Worm (Caenorhabditis elegans) whole organism, L1 larva: ENCODE measurements around the gene spp-13.
A peak's percentile ranks its signal among the peaks of the same experiment; 100 is the strongest.

ENCODE experiments used
- alr-1 ChIP-seq: fragments of 200-800 bp; sonication (Bioruptor generic); optimal IDR thresholded peaks from 2 replicates; lab custom pipeline; 2018; ENCODE audit warnings: borderline replicate concordance, mild to moderate bottlenecking, missing genetic modification characterization, missing compliant biosample characterization
- ceh-82 ChIP-seq, 3 experiments: fragments of 150-350 bp in 1 of 3; sonication (generic microtip) in 2 of 3; optimal IDR thresholded peaks; 2 replicates each; lab custom pipeline; 2014 to 2017; ENCODE audit warnings: missing biosample characterization in 3 of 3, missing genetic modification characterization in 3 of 3
- ces-1 ChIP-seq: fragments of 150-350 bp; optimal IDR thresholded peaks from 2 replicates; lab custom pipeline; 2014; ENCODE audit warnings: missing biosample characterization, missing genetic modification reagents, missing genetic modification characterization
- dpl-1 ChIP-seq, 3 experiments: fragments of 150-350 bp in 2 of 3; sonication (generic microtip) in 1 of 3; optimal IDR thresholded peaks; 2 replicates each; lab custom pipeline; 2014 to 2017; ENCODE audit warnings: missing biosample characterization in 3 of 3, missing genetic modification characterization in 3 of 3, missing genetic modification reagents in 3 of 3
- dsc-1 ChIP-seq: sonication (generic microtip); optimal IDR thresholded peaks from 2 replicates; lab custom pipeline; 2016; ENCODE audit warnings: mild to moderate bottlenecking, missing genetic modification characterization, missing compliant biosample characterization
- efl-1 ChIP-seq, 4 experiments: fragments of 150-350 bp; optimal IDR thresholded peaks in 3 of 4; peaks in 1 of 4; 1 replicate in 1 of 4; 2 replicates in 3 of 4; lab custom pipeline; 2014; ENCODE audit warnings: missing biosample characterization in 2 of 4, missing genetic modification characterization in 2 of 4, missing genetic modification reagents in 2 of 4
- efl-3 ChIP-seq: fragments of 200-800 bp; sonication (Bioruptor generic); optimal IDR thresholded peaks from 2 replicates; lab custom pipeline; 2018; ENCODE audit warnings: mild to moderate bottlenecking, missing genetic modification characterization, missing compliant biosample characterization
- egl-13 ChIP-seq: sonication (generic microtip); optimal IDR thresholded peaks from 2 replicates; lab custom pipeline; 2016; ENCODE audit warnings: missing genotype, missing genetic modification reagents, missing genetic modification characterization, missing compliant biosample characterization
- elt-3 ChIP-seq, 6 experiments: fragments of 150-350 bp in 1 of 6; sonication (generic microtip); optimal IDR thresholded peaks; 2 replicates each; lab custom pipeline; 2017 to 2018; ENCODE audit warnings: missing biosample characterization in 6 of 6, missing genetic modification characterization in 6 of 6, inconsistent platforms in 1 of 6
- fkh-4 ChIP-seq: sonication (generic microtip); optimal IDR thresholded peaks from 2 replicates; lab custom pipeline; 2016; ENCODE audit warnings: missing compliant biosample characterization, missing genetic modification characterization, borderline replicate concordance
- hlh-4 ChIP-seq: sonication (generic microtip); optimal IDR thresholded peaks from 2 replicates; lab custom pipeline; 2016; ENCODE audit warnings: mild to moderate bottlenecking, missing genetic modification characterization, missing compliant biosample characterization
- lin-13 ChIP-seq: fragments of 150-350 bp; optimal IDR thresholded peaks from 2 replicates; lab custom pipeline; 2014; ENCODE audit warnings: missing biosample characterization, missing genetic modification reagents, missing genetic modification characterization
- lsy-2 ChIP-seq, 2 experiments: fragments of 150-350 bp; optimal IDR thresholded peaks; 2 replicates each; lab custom pipeline; 2014; ENCODE audit warnings: missing biosample characterization in 2 of 2, missing genetic modification characterization in 2 of 2
- mep-1 ChIP-seq: fragments of 150-350 bp; optimal IDR thresholded peaks from 2 replicates; lab custom pipeline; 2014; ENCODE audit warnings: missing biosample characterization, missing genetic modification characterization
- nhr-237 ChIP-seq: fragments of 150-350 bp; optimal IDR thresholded peaks from 2 replicates; lab custom pipeline; 2014; ENCODE audit warnings: missing biosample characterization, missing genetic modification characterization
- nhr-47 ChIP-seq: sonication (generic microtip); optimal IDR thresholded peaks from 2 replicates; lab custom pipeline; 2016; ENCODE audit warnings: mild to moderate bottlenecking, missing genetic modification characterization, moderate library complexity, missing compliant biosample characterization
- nhr-71 ChIP-seq: sonication (generic microtip); optimal IDR thresholded peaks from 2 replicates; lab custom pipeline; 2016; ENCODE audit warnings: mild to moderate bottlenecking, missing genetic modification characterization, moderate library complexity, missing compliant biosample characterization
- rnt-1 ChIP-seq: sonication (generic microtip); optimal IDR thresholded peaks from 2 replicates; lab custom pipeline; 2016; ENCODE audit warnings: mild to moderate bottlenecking, missing genetic modification characterization, moderate library complexity, missing compliant biosample characterization
- skn-1 ChIP-seq: fragments of 150-350 bp; optimal IDR thresholded peaks from 2 replicates; lab custom pipeline; 2014; ENCODE audit warnings: missing biosample characterization, missing genetic modification characterization
- snpc-4 ChIP-seq: fragments of 150-350 bp; optimal IDR thresholded peaks from 2 replicates; lab custom pipeline; 2014; ENCODE audit warnings: missing biosample characterization, missing genetic modification characterization
- sup-37 ChIP-seq: fragments of 200-800 bp; sonication (Bioruptor generic); optimal IDR thresholded peaks from 2 replicates; lab custom pipeline; 2018; ENCODE audit warnings: mild to moderate bottlenecking, missing genetic modification characterization, missing compliant biosample characterization
- unc-130 ChIP-seq: fragments of 150-350 bp; optimal IDR thresholded peaks from 2 replicates; lab custom pipeline; 2017; ENCODE audit warnings: missing biosample characterization, missing genetic modification characterization, inconsistent platforms
- vab-15 ChIP-seq: sonication (generic microtip); optimal IDR thresholded peaks from 2 replicates; lab custom pipeline; 2017; ENCODE audit warnings: missing genotype, mild to moderate bottlenecking, missing genetic modification characterization, missing compliant biosample characterization
- xbp-1 ChIP-seq: sonication (generic microtip); optimal IDR thresholded peaks from 2 replicates; lab custom pipeline; 2016; ENCODE audit warnings: missing genetic modification characterization, missing compliant biosample characterization

spp-13 gene

ce11 chrX:8368210-8368609, 50.1 kb downstream of the spp-13 start (continued):
- TF ChIP-seq nhr-71 (tag; lab: Kevin White, UChicago) (peak; percentile 88), rnt-1 (tag; lab: Kevin White, UChicago) (peak; percentile 86), dpl-1 (GFP tag; optimal IDR thresholded peaks at IDR 0.05; lab: Kevin White, UChicago) (peak; percentile 59 to 73 (median 62)), nhr-47 (peak; percentile 86), fkh-4 (tag; lab: Kevin White, UChicago) (no peak), dsc-1 (tag; lab: Kevin White, UChicago) (peak; percentile 70), lsy-2 (tag; optimal IDR thresholded peaks at IDR 0.05; lab: Kevin White, UChicago) (peak; percentile 78 to 82), nhr-237 (peak; percentile 14)
- TF ChIP-seq, all 84 proteins: peak for 49

DNA sequence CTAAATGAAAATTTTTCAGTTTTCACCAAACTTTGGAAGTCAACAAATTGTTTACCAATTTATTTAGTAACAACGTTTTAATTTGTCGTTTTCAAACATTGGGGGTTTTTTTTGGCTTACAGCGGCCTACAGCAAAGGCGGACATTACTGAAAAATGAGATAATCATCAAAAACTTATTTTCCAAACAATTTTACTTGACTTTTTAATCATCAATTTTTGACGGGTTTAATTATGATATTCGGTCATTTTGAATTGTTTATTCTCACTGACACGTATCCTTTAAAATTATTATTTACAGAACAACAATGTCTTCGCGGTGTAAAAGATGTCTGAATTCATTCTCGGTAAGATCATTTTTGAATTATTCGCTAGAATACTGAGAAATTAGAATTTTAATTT, 50.8 kb downstream of the spp-13 start, which contains the start of gene F40B5.2:
TSS of gene F40B5.2 (plus strand) at position 301 of the 400 bp plus-strand sequence.
- TF ChIP-seq efl-1 (optimal IDR thresholded peaks at IDR 0.05; lab: Kevin White, UChicago) (no peak), efl-1 (GFP tag; optimal IDR thresholded peaks at IDR 0.05 in 1 of 2; lab: Kevin White, UChicago) (no peak), sup-37 (GFP tag; lab: Kevin White, UChicago) (no peak), ces-1 (GFP tag; lab: Kevin White, UChicago) (no peak), snpc-4 (tag; lab: Kevin White, UChicago) (no peak), ceh-82 (tag; optimal IDR thresholded peaks at IDR 0.05; lab: Kevin White, UChicago) (no peak), alr-1 (tag; lab: Kevin White, UChicago) (no peak), efl-3 (GFP tag; lab: Kevin White, UChicago) (no peak), elt-3 (tag; optimal IDR thresholded peaks at IDR 0.05; lab: Kevin White, UChicago) (no peak), lin-13 (GFP tag; lab: Kevin White, UChicago) (no peak), unc-130 (tag; lab: Kevin White, UChicago) (no peak), mep-1 (tag; lab: Kevin White, UChicago) (no peak), egl-13 (tag; lab: Kevin White, UChicago) (no peak), skn-1 (tag; lab: Kevin White, UChicago) (no peak), vab-15 (tag; lab: Kevin White, UChicago) (no peak), dsc-1 (tag; lab: Kevin White, UChicago) (no peak), hlh-4 (tag; lab: Kevin White, UChicago) (no peak), xbp-1 (tag; lab: Kevin White, UChicago) (no peak)
- TF ChIP-seq, all 84 proteins: peak for 0
